Fruit fly (Drosophila melanogaster) whole organism, prepupa: ENCODE data around the gene Mabi.

Experiments
- CG10631 ChIP-seq: fragments of 200-800 bp; sonication (Bioruptor generic); optimal IDR thresholded peaks from 2 replicates; lab custom pipeline; 2016; ENCODE audit warnings: missing biosample characterization, missing genetic modification characterization
- CG11294 ChIP-seq: fragments of 200-800 bp; sonication (Bioruptor generic); IDR thresholded peaks from 2 replicates; pipeline ENCODE4 v1.3.6; 2022; ENCODE audit warnings: missing biosample characterization, missing genetic modification characterization
- CG11902 ChIP-seq: fragments of 200-800 bp; sonication (Bioruptor generic); optimal IDR thresholded peaks from 3 replicates; lab custom pipeline; 2016; ENCODE audit warnings: missing biosample characterization, missing genetic modification characterization
- CG1621 ChIP-seq: fragments of 200-800 bp; sonication (Bioruptor generic); optimal IDR thresholded peaks from 3 replicates; lab custom pipeline; 2018; ENCODE audit warnings: missing biosample characterization, mild to moderate bottlenecking, missing genetic modification characterization
- CG3032 ChIP-seq: fragments of 200-800 bp; optimal IDR thresholded peaks from 2 replicates; lab custom pipeline; 2019; ENCODE audit warnings: missing biosample characterization, mild to moderate bottlenecking, missing genetic modification characterization, moderate library complexity
- CG3919 ChIP-seq: fragments of 200-800 bp; sonication (Bioruptor generic); optimal IDR thresholded peaks from 3 replicates; lab custom pipeline; 2016; ENCODE audit warnings: missing biosample characterization, missing genetic modification characterization
- CG4318 ChIP-seq: fragments of 200-800 bp; sonication (Bioruptor generic); optimal IDR thresholded peaks from 3 replicates; lab custom pipeline; 2017; ENCODE audit warnings: missing biosample characterization, mild to moderate bottlenecking, missing genetic modification characterization
- CG6792 ChIP-seq: fragments of 200-800 bp; sonication (Bioruptor generic); optimal IDR thresholded peaks from 3 replicates; lab custom pipeline; 2016; ENCODE audit warnings: missing biosample characterization, missing genetic modification characterization
- CG6808 ChIP-seq: fragments of 200-800 bp; sonication (Bioruptor generic); optimal IDR thresholded peaks from 3 replicates; lab custom pipeline; 2017; ENCODE audit warnings: missing biosample characterization, missing genetic modification characterization, mild to moderate bottlenecking, moderate library complexity, missing genetic modification reagents
- CG8119 ChIP-seq: fragments of 200-800 bp; sonication (Bioruptor generic); IDR thresholded peaks from 3 replicates; pipeline ENCODE4 v1.3.6; 2022; ENCODE audit warnings: missing biosample characterization, missing genetic modification characterization
- CG8319 ChIP-seq: fragments of 200-800 bp; sonication (Bioruptor generic); optimal IDR thresholded peaks from 3 replicates; lab custom pipeline; 2016; ENCODE audit warnings: missing biosample characterization, missing genetic modification characterization
- CG8632 ChIP-seq: fragments of 200-800 bp; sonication (Bioruptor generic); optimal IDR thresholded peaks from 3 replicates; lab custom pipeline; 2016; ENCODE audit warnings: missing biosample characterization, missing genetic modification characterization
- CG9139 ChIP-seq: fragments of 200-800 bp; sonication (Bioruptor generic); optimal IDR thresholded peaks from 3 replicates; lab custom pipeline; 2017; ENCODE audit warnings: missing biosample characterization, mild to moderate bottlenecking, missing genetic modification characterization
- Eip75B ChIP-seq: fragments of 200-800 bp; sonication (Bioruptor generic); optimal IDR thresholded peaks from 3 replicates; lab custom pipeline; 2016; ENCODE audit warnings: missing biosample characterization, missing genetic modification characterization
- Eip78C ChIP-seq: fragments of 200-800 bp; sonication (Bioruptor generic); peaks from one replicate; lab custom pipeline; 2016; ENCODE audit warnings: missing biosample characterization, missing genetic modification characterization
- Eip93F ChIP-seq: fragments of 200-800 bp; sonication (Bioruptor generic); optimal IDR thresholded peaks from 2 replicates; lab custom pipeline; 2016; ENCODE audit warnings: missing biosample characterization, mild to moderate bottlenecking, missing genetic modification characterization
- Ets21C ChIP-seq: fragments of 200-800 bp; sonication (Bioruptor generic); optimal IDR thresholded peaks from 3 replicates; lab custom pipeline; 2016; ENCODE audit warnings: missing biosample characterization, missing genetic modification characterization
- Hr38 ChIP-seq: sonication (Bioruptor generic); optimal IDR thresholded peaks from 2 replicates; lab custom pipeline; 2016; ENCODE audit warnings: missing biosample characterization, missing genetic modification characterization
- Hr39 ChIP-seq: fragments of 200-800 bp; sonication (Bioruptor generic); optimal IDR thresholded peaks from 2 replicates; lab custom pipeline; 2016; ENCODE audit warnings: missing biosample characterization, missing genetic modification characterization
- Lpt ChIP-seq: fragments of 200-800 bp; sonication (Bioruptor generic); optimal IDR thresholded peaks from 3 replicates; lab custom pipeline; 2016; ENCODE audit warnings: missing biosample characterization, missing genetic modification characterization
- Met ChIP-seq: fragments of 200-800 bp; sonication (Bioruptor generic); optimal IDR thresholded peaks from 3 replicates; lab custom pipeline; 2016; ENCODE audit warnings: missing biosample characterization, missing genetic modification characterization
- Smox ChIP-seq: fragments of 200-800 bp; sonication (Bioruptor generic); optimal IDR thresholded peaks from 3 replicates; lab custom pipeline; 2016; ENCODE audit warnings: missing biosample characterization, missing genetic modification characterization
- achi ChIP-seq: fragments of 200-800 bp; sonication (Bioruptor generic); optimal IDR thresholded peaks from 3 replicates; lab custom pipeline; 2016; ENCODE audit warnings: missing biosample characterization, missing genetic modification characterization
- acj6 ChIP-seq: fragments of 200-800 bp; sonication (Bioruptor generic); optimal IDR thresholded peaks from 3 replicates; lab custom pipeline; 2016; ENCODE audit warnings: missing biosample characterization, missing genetic modification characterization
- cyc ChIP-seq: fragments of 200-800 bp; sonication (Bioruptor generic); optimal IDR thresholded peaks from 3 replicates; lab custom pipeline; 2016; ENCODE audit warnings: missing biosample characterization, missing genetic modification characterization
- dac ChIP-seq: fragments of 200-800 bp; sonication (Bioruptor generic); optimal IDR thresholded peaks from 2 replicates; lab custom pipeline; 2017; ENCODE audit warnings: missing biosample characterization, mild to moderate bottlenecking, missing genetic modification characterization
- esn ChIP-seq: fragments of 200-800 bp; sonication (Bioruptor generic); optimal IDR thresholded peaks from 2 replicates; lab custom pipeline; 2016; ENCODE audit warnings: missing biosample characterization, mild to moderate bottlenecking, missing genetic modification characterization, moderate library complexity
- fd59A ChIP-seq: fragments of 200-800 bp; sonication (Bioruptor generic); optimal IDR thresholded peaks from 2 replicates; lab custom pipeline; 2017; ENCODE audit warnings: missing biosample characterization, mild to moderate bottlenecking, missing genetic modification characterization, missing genetic modification reagents
- fkh ChIP-seq: fragments of 200-800 bp; sonication (Bioruptor generic); optimal IDR thresholded peaks from 3 replicates; lab custom pipeline; 2017; ENCODE audit warnings: missing biosample characterization, mild to moderate bottlenecking, missing genetic modification characterization, moderate library complexity
- lz ChIP-seq: fragments of 200-800 bp; sonication (Bioruptor generic); optimal IDR thresholded peaks from 3 replicates; lab custom pipeline; 2016; ENCODE audit warnings: missing biosample characterization, missing genetic modification characterization
- salr ChIP-seq, 2 experiments: fragments of 200-800 bp; sonication (Bioruptor generic); optimal IDR thresholded peaks; 3 replicates each; lab custom pipeline; 2016 to 2018; ENCODE audit warnings: missing biosample characterization in 2 of 2, missing genetic modification characterization in 2 of 2, mild to moderate bottlenecking in 1 of 2
- spab ChIP-seq: fragments of 200-800 bp; sonication (Bioruptor generic); optimal IDR thresholded peaks from 2 replicates; lab custom pipeline; 2017; ENCODE audit warnings: missing biosample characterization, mild to moderate bottlenecking, missing genetic modification characterization, missing genetic modification reagents
- ss ChIP-seq, 2 experiments: fragments of 200-800 bp; sonication (Bioruptor generic); optimal IDR thresholded peaks; 2 replicates in 1 of 2; 3 replicates in 1 of 2; lab custom pipeline; 2017 to 2018; ENCODE audit warnings: mild to moderate bottlenecking in 2 of 2, missing biosample characterization in 2 of 2, missing genetic modification characterization in 2 of 2, moderate library complexity in 1 of 2
- svp ChIP-seq: fragments of 200-800 bp; sonication (Bioruptor generic); peaks from one replicate; lab custom pipeline; 2016; ENCODE audit warnings: missing biosample characterization, missing genetic modification characterization
- topi ChIP-seq: fragments of 200-800 bp; sonication (Bioruptor generic); optimal IDR thresholded peaks from 3 replicates; lab custom pipeline; 2016; ENCODE audit warnings: missing biosample characterization, missing genetic modification characterization
- vri ChIP-seq: fragments of 200-800 bp; sonication (Bioruptor generic); optimal IDR thresholded peaks from 3 replicates; lab custom pipeline; 2016; ENCODE audit warnings: missing biosample characterization, mild to moderate bottlenecking, missing genetic modification characterization

The Mabi gene

DNA sequence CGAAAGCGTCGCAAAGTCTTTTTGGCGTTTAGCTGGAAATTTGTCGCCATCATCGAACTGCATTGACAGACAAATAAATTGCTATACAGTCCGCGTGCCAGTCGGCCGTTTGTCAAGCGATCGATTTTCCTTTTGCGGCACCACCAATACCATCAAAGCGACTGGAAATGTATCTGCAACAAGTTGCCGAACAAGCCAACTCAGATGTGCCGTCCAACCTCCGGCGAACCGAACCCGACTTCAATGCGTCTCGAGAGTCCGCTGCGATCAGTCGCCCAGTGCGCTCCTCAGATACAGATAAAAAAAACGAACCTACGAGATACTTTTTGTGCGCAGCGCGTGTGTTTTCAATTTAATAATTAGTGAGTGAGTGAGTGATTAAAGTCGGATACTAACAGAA is 32.2 kb upstream of the Mabi start (continued):
- TF ChIP-seq esn (GFP tag; lab: Kevin White, UChicago) = no peak
- no peak for TF ChIP-seq CG9139 (GFP tag; lab: Kevin White, UChicago)
- TF ChIP-seq CG10631 (GFP tag; lab: Kevin White, UChicago) = no peak
- no peak for TF ChIP-seq CG6792 (GFP tag; lab: Kevin White, UChicago)
- no peak for TF ChIP-seq Ets21C (GFP tag; lab: Kevin White, UChicago)
- TF ChIP-seq Lpt (GFP tag; lab: Kevin White, UChicago) = no peak
- no peak for TF ChIP-seq dac
- TF ChIP-seq CG8319 = no peak
- no peak for TF ChIP-seq CG4318 (GFP tag; lab: Kevin White, UChicago)
- TF ChIP-seq CG3919 (GFP tag; lab: Kevin White, UChicago) = peak; percentile 27
- no peak for TF ChIP-seq Smox (GFP tag; lab: Kevin White, UChicago)
- no peak for TF ChIP-seq Eip93F (GFP tag; lab: Kevin White, UChicago)
- 0 out of 3 replicates have a peak, but pooled peaks have one; percentile 18 for TF ChIP-seq CG8119 (GFP tag; lab: Robert Waterston, UW)
- TF ChIP-seq Met (GFP tag; lab: Kevin White, UChicago) = no peak
- no peak for TF ChIP-seq topi (GFP tag; lab: Kevin White, UChicago)
- peak; percentile 23 for TF ChIP-seq CG3032
- no peak for TF ChIP-seq Hr39 (GFP tag; lab: Kevin White, UChicago)
- no peak for TF ChIP-seq Hr38 (GFP tag; lab: Kevin White, UChicago)
- TF ChIP-seq spab (GFP tag; lab: Kevin White, UChicago) = no peak
- TF ChIP-seq Eip78C (GFP tag; lab: Kevin White, UChicago) = peak; percentile 63
- peak in 1 of 2 experiments; percentile 75 for TF ChIP-seq ss (GFP tag; optimal IDR thresholded peaks at IDR 0.05; lab: Kevin White, UChicago)
- TF ChIP-seq, all 60 proteins: peak for 9

DNA sequence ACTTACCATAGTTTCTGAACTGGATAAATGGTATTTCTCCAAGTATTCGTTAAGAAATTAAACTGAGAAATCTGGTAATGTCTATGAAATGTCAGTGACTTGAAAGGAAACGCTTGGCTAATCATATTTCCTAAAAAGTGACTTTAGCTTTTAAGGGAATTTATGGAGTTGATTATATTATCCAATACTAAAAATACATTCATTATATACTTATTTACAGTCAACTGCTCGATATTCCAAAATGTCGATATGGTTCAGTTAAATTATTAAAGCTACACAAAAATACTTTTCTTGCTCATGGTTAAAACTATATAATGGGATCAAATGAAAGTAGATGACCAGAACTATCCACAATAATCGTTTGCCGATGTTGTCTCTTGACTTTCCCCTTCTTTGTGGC is 31.3 kb upstream of the Mabi start, which contains the start of gene CG31848:
TSS of gene CG31848 (minus strand) at position 101 of the 400 bp plus-strand sequence.
- TF ChIP-seq dac = no peak
- TF ChIP-seq CG6808 (GFP tag; lab: Kevin White, UChicago) = no peak
- no peak for TF ChIP-seq Hr38 (GFP tag; lab: Kevin White, UChicago)
- TF ChIP-seq Eip75B = no peak
- TF ChIP-seq ss (GFP tag; optimal IDR thresholded peaks at IDR 0.05; lab: Kevin White, UChicago) = no peak
- no peak for TF ChIP-seq Smox (GFP tag; lab: Kevin White, UChicago)
- TF ChIP-seq CG4318 (GFP tag; lab: Kevin White, UChicago) = no peak
- no peak for TF ChIP-seq CG3919 (GFP tag; lab: Kevin White, UChicago)
- TF ChIP-seq svp = no peak
- TF ChIP-seq CG6792 (GFP tag; lab: Kevin White, UChicago) = no peak
- no peak for TF ChIP-seq CG8632 (GFP tag; lab: Kevin White, UChicago)
- TF ChIP-seq CG1621 (tag; lab: Kevin White, UChicago) = no peak
- TF ChIP-seq cyc (GFP tag; lab: Kevin White, UChicago) = no peak
- no peak for TF ChIP-seq CG8119 (GFP tag; lab: Robert Waterston, UW)
- no peak for TF ChIP-seq spab (GFP tag; lab: Kevin White, UChicago)
- no peak for TF ChIP-seq salr (GFP tag; optimal IDR thresholded peaks at IDR 0.05; lab: Kevin White, UChicago)
- TF ChIP-seq Hr39 (GFP tag; lab: Kevin White, UChicago) = no peak

DNA sequence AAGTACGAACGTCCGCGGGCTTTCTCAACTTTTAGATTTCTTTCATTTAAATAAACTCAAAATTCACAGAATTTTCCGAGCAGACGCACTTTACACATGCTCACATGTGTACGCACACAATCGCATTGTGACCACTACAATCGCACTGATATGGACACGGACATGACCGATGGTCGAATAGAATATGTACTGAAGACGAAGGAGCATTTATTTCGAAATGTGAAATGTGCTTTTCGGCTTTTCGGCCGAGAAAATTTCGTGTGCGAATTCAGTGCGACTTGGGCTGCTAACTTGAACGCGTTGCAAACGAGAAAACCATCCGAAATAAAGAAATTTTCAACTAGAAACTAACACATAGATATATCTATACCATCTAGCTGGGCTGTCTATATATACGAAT is 26.3 kb upstream of the Mabi start, which contains the start of gene CG44085:
TSS of gene CG44085 (plus strand) at position 269 of the 400 bp plus-strand sequence.
- TF ChIP-seq CG3032 (no peak), dac (no peak), vri (no peak), Smox (GFP tag; lab: Kevin White, UChicago) (no peak), acj6 (GFP tag; lab: Kevin White, UChicago) (no peak), Met (GFP tag; lab: Kevin White, UChicago) (no peak), CG3919 (GFP tag; lab: Kevin White, UChicago) (no peak), CG1621 (tag; lab: Kevin White, UChicago) (no peak), lz (no peak), achi (GFP tag; lab: Kevin White, UChicago) (no peak), CG11294 (GFP tag; lab: Robert Waterston, UW) (no peak), fkh (GFP tag; lab: Kevin White, UChicago) (no peak), fd59A (GFP tag; lab: Kevin White, UChicago) (no peak), CG9139 (GFP tag; lab: Kevin White, UChicago) (no peak), CG11902 (GFP tag; lab: Kevin White, UChicago) (no peak), Ets21C (GFP tag; lab: Kevin White, UChicago) (no peak)
